Fruit fly (Drosophila melanogaster): ENCODE data around the gene CG5641.
A peak's percentile ranks its signal among the peaks of the same experiment; 100 is the strongest.

The CG5641 gene

dm6 chr3R:12411449-12411848 lies 17.6 kb downstream of the CG5641 start:
- TF ChIP-seq CG8478 (optimal IDR thresholded peaks at IDR 0.05) (no peak), CTCF (optimal IDR thresholded peaks at IDR 0.05) (no peak)

DNA sequence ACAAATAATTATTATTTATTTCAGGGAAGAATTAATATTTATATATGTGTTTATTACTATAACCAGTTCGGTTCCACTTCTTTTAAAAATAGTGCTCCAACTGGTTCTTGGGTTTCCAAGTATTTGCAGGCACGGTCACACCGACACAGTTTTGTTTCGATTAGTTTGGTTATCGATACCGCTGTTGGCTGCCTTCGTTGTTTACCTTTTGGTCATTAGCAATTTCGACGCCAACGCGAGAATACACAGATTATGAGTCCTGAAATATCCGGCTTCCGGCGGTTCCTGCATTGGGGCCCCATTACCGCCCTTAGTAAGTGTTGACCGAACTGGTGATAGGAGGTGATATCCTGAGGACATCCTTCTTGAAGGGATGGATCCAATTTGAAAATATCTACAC lies 20.9 kb downstream of the CG5641 start, which contains the start of gene CG5196:
Gene CG5196, plus strand, starts transcription at position 157 of the 400 bp plus-strand sequence.
- TF ChIP-seq CG8478 (optimal IDR thresholded peaks at IDR 0.05) (no peak), CTCF (optimal IDR thresholded peaks at IDR 0.05) (peak in 1 of 2 experiments; percentile 1)

DNA sequence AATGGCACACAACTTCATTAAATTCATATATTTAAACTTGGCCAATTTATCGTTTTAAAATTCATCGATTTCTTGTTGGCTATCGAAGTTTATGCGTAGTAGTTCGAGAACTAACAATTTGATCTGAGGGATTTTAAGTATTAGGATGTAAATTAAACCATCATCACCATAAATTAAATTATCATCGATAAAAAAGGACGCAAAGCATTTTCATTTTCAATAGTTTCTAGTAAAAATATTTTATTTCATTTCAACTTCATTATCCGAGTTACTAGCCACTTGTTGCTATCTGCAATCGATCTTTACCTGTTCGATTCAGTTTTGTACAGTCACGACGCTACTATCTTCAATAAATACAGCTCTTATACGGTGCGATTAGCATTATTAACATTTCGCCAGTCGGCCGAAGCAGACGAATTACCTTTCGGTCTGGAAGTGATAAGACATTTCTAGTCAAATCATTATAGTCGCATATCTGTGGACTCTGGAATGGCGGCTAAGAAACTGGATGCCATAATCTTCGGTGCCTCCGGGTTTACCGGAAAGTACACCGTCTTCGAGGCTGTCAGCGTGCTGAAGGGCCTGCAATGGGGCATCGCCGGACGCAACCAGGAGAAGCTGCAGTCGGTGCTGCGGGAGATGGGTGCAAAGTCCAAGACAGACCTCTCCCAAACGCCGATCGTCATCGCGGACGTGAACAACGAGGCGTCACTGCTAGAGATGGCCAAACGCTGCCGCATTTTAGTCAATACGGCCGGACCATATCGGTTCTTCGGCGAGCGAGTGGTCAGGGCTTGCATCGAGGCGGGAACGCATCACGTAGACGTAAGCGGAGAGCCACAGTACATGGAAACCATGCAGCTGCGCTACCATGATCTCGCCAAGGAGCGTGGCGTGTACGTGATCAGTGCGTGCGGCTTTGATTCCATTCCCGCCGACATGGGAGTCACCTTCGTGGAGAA lies 22.6 kb downstream of the CG5641 start, which contains the start of gene CG5167:
Gene CG5167, plus strand, starts transcription at position 298 of the 962 bp plus-strand sequence.
- no peak for TF ChIP-seq CTCF (optimal IDR thresholded peaks at IDR 0.05)
- no peak for TF ChIP-seq CG8478 (optimal IDR thresholded peaks at IDR 0.05)

dm6 chr3R:12405928-12406234 lies 23.2 kb downstream of the CG5641 start, which contains the start of gene Cyp9f2:
TSS of gene Cyp9f2 (minus strand) at chr3R:12406028.
- TF ChIP-seq CTCF (optimal IDR thresholded peaks at IDR 0.05) = no peak
- TF ChIP-seq CG8478 (optimal IDR thresholded peaks at IDR 0.05) = no peak

- TF ChIP-seq CTCF (optimal IDR thresholded peaks at IDR 0.05) (no peak), CG8478 (optimal IDR thresholded peaks at IDR 0.05) (no peak)
Measured at dm6 chr3R:12405134-12405533, 23.9 kb downstream of the CG5641 start.

DNA sequence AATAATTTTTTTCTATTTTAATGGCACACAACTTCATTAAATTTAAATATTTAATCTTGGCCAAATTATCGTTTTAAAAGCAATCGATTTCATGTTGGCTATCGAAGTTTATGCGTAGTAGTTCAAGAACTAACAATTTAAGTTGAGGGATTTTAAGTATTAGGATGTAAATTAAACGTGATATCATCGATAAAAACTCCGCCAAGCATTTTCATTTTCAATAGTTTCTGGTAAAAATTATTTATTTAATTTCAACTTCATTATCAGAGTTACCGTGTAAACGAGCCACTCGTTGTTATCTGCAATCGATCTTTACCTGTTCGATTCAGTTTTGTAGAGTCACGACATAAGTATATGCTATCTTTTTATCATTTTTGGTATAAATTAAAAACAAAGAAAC lies 26.1 kb downstream of the CG5641 start:
- TF ChIP-seq CTCF (optimal IDR thresholded peaks at IDR 0.05) (no peak), CG8478 (optimal IDR thresholded peaks at IDR 0.05) (no peak)

- TF ChIP-seq CG8478 (optimal IDR thresholded peaks at IDR 0.05) = no peak
- TF ChIP-seq CTCF (optimal IDR thresholded peaks at IDR 0.05) = peak; percentile 6 to 13
Measured at dm6 chr3R:12401672-12402296, 27.3 kb downstream of the CG5641 start, which contains the start of gene DNAlig3. TSS of gene DNAlig3 (minus strand) at chr3R:12401839.

- TF ChIP-seq CG8478 (optimal IDR thresholded peaks at IDR 0.05) = no peak
- no peak for TF ChIP-seq CTCF (optimal IDR thresholded peaks at IDR 0.05)
Measured at dm6 chr3R:12398620-12399247, 30.3 kb downstream of the CG5641 start, which contains the start of gene Cyp9f3. TSS of gene Cyp9f3 (minus strand) at chr3R:12398929.

DNA sequence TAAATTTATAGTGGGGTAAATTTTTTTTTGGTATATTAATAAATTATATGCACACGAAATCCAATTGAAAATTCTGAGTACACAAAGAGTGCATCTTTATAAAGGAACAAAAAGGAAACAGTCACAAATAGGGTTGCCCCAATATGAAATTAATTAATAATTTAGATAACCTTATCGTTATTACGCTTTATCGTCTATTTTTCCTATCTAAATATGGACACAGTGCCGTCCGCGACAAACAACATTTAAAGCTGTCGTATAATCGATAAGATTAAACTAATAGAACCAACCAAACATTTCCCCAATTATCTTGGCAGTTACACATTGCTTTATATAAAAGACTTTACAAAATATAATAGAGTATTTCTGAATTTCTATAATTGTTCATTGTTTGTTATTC lies 31.0 kb downstream of the CG5641 start:
- TF ChIP-seq CTCF (optimal IDR thresholded peaks at IDR 0.05) (no peak), CG8478 (optimal IDR thresholded peaks at IDR 0.05) (no peak)

DNA sequence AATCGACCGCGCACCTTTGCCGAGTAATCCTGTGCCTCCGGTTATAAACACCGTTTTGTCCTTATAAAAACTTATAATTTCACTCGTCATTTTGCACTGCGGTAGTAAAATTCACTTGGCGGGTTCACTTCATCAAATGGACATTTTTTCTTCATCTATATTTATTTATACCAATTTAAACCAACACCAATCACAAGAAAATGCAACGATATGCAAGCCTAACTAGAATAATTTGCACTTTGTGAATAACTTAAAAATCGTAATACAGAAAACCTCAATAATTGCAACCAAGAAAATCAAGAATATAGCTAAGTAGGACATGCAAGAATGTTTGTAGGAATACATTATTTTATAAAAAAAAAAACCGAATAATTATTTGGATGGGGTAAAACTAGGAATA lies 33.2 kb downstream of the CG5641 start, which contains the start of the genes CG10096 and CG10097:
Gene CG10096, minus strand, starts transcription at position 101 of the 400 bp plus-strand sequence.
Gene CG10097, minus strand, starts transcription at position 101 of the 400 bp plus-strand sequence.
- TF ChIP-seq CTCF (optimal IDR thresholded peaks at IDR 0.05) (no peak), CG8478 (optimal IDR thresholded peaks at IDR 0.05) (no peak)

dm6 chr3R:12386965-12387364 lies 42.1 kb downstream of the CG5641 start, which contains the start of gene CG33098:
TSS of gene CG33098 (plus strand) at chr3R:12387188.
- no peak for TF ChIP-seq CG8478 (optimal IDR thresholded peaks at IDR 0.05)
- TF ChIP-seq CTCF (optimal IDR thresholded peaks at IDR 0.05) = no peak

DNA sequence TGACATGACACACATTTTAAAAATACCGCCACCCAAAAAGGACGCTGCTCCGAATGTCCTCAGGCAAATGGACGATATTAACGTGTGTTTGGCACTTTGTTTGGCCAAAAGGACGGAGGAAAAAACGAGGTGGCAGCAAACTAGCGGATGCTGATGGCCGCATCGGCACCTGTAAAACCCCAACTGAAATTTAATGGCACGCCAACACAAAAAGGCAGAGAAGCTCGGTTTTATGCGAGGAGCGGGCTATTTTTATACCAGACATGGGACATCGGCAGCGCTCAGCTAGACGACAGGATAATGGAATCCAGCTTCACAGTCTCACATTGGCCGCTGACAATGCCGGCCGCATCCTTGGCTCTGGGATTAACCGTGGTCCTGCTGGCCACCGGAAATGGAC lies 43.1 kb downstream of the CG5641 start, which contains the start of gene Sol1:
Gene Sol1, plus strand, starts transcription at position 301 of the 400 bp plus-strand sequence.
- TF ChIP-seq CTCF (optimal IDR thresholded peaks at IDR 0.05) (no peak), CG8478 (optimal IDR thresholded peaks at IDR 0.05) (no peak)

dm6 chr3R:12384274-12384673 lies 44.8 kb downstream of the CG5641 start:
- TF ChIP-seq CG8478 (optimal IDR thresholded peaks at IDR 0.05) (no peak), CTCF (optimal IDR thresholded peaks at IDR 0.05) (no peak)

dm6 chr3R:12383784-12384183 lies 45.3 kb downstream of the CG5641 start:
- TF ChIP-seq CG8478 (optimal IDR thresholded peaks at IDR 0.05) (no peak), CTCF (optimal IDR thresholded peaks at IDR 0.05) (peak in 1 of 2 experiments; percentile 29)

- TF ChIP-seq CG8478 (optimal IDR thresholded peaks at IDR 0.05) = no peak
- TF ChIP-seq CTCF (optimal IDR thresholded peaks at IDR 0.05) = no peak
Measured at dm6 chr3R:12383036-12383435, 46.0 kb downstream of the CG5641 start, which contains the start of gene GstD11. TSS of gene GstD11 (plus strand) at chr3R:12383336.

Data from S2 (cell line).